Worm (Caenorhabditis elegans): ENCODE results near the gene olrn-1.
A peak's percentile ranks its signal among the peaks of the same experiment; 100 is the strongest.

The olrn-1 gene

DNA sequence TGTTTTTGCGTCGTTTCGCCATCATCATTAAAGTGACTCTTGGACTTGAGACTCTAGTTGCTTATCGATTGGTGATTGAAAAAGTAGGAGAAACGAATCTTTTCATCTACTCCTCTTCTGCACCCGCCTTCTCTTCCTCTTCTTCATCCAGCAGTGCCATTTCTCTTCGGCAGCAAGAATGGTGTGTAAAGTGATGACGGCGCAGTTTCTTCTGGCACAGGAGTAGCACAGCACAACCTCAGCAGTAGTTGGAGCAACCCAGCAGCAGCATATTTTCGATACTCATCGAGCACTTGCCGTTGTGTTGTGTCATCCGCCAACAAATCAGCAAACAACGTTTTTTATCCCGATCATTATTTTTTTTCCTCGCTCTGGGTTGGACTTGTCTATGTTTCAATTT, 38.0 kb downstream of the olrn-1 start:
- TF ChIP-seq fax-1 (tag; optimal IDR thresholded peaks at IDR 0.05): no peak
- peak; percentile 9 for TF ChIP-seq unc-55 (GFP tag; optimal IDR thresholded peaks at IDR 0.05)
- peak; percentile 53 for TF ChIP-seq ceh-18 (tag; optimal IDR thresholded peaks at IDR 0.05)

DNA sequence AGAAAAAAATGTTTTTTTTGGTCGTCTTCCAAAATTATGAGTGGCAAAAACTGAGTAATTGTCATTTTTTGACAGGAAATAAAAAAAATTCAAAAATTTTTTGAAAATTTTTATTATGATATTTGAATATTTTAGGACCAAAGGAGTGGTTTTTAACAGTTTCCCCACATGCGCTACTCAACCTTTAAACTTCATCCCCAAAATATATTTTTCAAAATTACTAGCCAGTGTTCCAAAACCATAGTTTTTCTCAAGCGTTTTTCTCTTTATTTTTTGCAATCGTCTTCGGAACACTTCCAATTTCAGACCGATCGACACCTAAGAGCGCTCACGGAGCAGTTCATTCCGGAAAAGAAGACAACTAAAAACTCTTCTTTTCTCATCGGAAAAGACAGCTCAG, 39.5 kb downstream of the olrn-1 start, which contains the start of gene K09A9.6:
Gene K09A9.6 (plus strand): TSS at position 301 of the 400 bp plus-strand sequence.
- TF ChIP-seq F13H6.1 (tag; optimal IDR thresholded peaks at IDR 0.05): no peak
- TF ChIP-seq hlh-6 (tag; optimal IDR thresholded peaks at IDR 0.05): no peak
- TF ChIP-seq ceh-30 (tag; optimal IDR thresholded peaks at IDR 0.05): no peak
- no peak for TF ChIP-seq fax-1 (tag; optimal IDR thresholded peaks at IDR 0.05)
- no peak for TF ChIP-seq tbx-7 (tag; optimal IDR thresholded peaks at IDR 0.05)
- no peak for TF ChIP-seq ceh-24 (tag; optimal IDR thresholded peaks at IDR 0.05)
- no peak for TF ChIP-seq hlh-30 (tag; optimal IDR thresholded peaks at IDR 0.05; ENCODE audit: insufficient read depth)

DNA sequence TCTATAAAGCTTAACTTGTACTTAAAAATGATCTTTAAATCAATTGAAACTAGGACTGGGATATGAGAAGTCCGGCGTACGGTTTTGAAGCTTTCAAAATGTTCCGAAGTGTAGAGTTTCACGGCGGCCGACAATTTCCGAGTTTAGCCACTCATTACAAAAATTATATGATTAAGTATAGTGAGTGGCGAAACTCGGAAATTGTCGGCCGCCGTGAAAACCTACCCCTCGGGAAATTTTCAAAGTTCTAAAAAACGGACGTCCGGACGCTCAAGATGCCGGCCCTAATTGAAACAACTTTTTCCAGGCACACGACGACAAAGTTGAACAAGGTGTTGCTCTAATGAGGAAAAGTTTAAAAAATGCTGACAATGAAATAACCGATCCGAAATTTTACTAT, 47.7 kb downstream of the olrn-1 start:
- TF ChIP-seq rnt-1 (tag; optimal IDR thresholded peaks at IDR 0.05) (no peak), npax-4 (tag; optimal IDR thresholded peaks at IDR 0.05) (no peak), hlh-6 (tag; optimal IDR thresholded peaks at IDR 0.05) (no peak), unc-86 (tag; optimal IDR thresholded peaks at IDR 0.05) (no peak), ztf-16 (tag; optimal IDR thresholded peaks at IDR 0.05) (no peak), lim-6 (tag; optimal IDR thresholded peaks at IDR 0.05) (no peak), pha-2 (tag; optimal IDR thresholded peaks at IDR 0.05) (no peak), eyg-1 (tag; optimal IDR thresholded peaks at IDR 0.05) (no peak), ets-4 (tag; optimal IDR thresholded peaks at IDR 0.05) (no peak), hlh-13 (GFP tag; optimal IDR thresholded peaks at IDR 0.05) (no peak), ceh-18 (tag; optimal IDR thresholded peaks at IDR 0.05) (no peak), Y22D7AL.16 (tag; optimal IDR thresholded peaks at IDR 0.05) (no peak), elt-2 (tag; optimal IDR thresholded peaks at IDR 0.05) (no peak)

DNA sequence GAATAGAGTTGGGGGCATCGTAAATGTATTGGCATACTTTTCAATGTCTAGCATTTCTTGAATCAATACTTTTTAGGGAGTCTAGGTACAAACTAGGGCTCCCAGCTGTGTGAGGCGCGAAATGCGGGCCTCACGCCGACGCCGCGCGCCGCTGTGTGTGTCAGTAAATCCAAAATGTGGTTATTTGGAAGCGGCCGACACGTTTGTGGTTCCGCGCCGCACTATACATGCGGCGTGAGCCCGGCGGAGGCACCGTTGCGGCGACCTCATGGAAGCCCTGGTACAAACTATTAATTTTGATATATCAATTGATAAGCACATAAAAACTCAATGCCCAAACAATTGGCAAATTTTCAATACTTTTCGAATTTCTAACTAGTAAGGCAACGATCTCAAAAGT, 48.7 kb downstream of the olrn-1 start:
- TF ChIP-seq odd-2 (tag; optimal IDR thresholded peaks at IDR 0.05) (no peak), dve-1 (tag; optimal IDR thresholded peaks at IDR 0.05) (no peak)

DNA sequence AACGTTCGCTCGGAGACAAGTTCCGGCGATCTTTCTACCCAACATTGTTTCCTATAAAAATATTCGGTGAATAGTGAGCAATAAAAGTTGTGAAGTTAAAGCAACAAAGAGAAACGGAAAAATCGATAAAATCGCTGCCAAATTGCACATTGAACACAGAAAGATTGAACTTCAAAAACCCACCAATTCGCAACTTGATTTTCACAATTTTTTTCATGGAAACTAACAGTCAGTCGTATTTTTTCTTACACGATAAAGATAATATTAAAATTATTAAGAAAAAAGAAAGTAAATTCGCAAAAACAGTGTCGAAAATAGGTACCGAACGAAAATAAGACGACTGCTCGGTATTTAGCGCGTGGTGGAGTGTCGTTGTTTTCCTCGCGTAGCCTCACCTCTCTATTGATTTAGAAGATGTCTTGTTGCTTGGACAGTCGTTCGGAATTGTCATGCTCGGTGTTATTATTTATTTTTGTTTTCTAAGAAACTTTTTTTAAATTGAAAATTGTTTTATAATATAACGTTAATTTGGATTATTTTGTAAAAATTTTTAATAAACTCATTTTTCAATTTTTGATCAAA, 53.0 kb downstream of the olrn-1 start, which contains the start of gene gas-1:
Gene gas-1 (minus strand): TSS at position 51 of the 582 bp plus-strand sequence.
- no peak for TF ChIP-seq pha-2 (tag; optimal IDR thresholded peaks at IDR 0.05)
- no peak for TF ChIP-seq npax-4 (tag; optimal IDR thresholded peaks at IDR 0.05)
- no peak for TF ChIP-seq syd-9 (tag; optimal IDR thresholded peaks at IDR 0.05)
- TF ChIP-seq T23F11.4 (GFP tag; optimal IDR thresholded peaks at IDR 0.05): no peak
- TF ChIP-seq K09A11.1 (tag; optimal IDR thresholded peaks at IDR 0.05; ENCODE audit: insufficient read depth): no peak
- no peak for TF ChIP-seq unc-3 (GFP tag; conservative IDR thresholded peaks at IDR 0.05)
- no peak for TF ChIP-seq unc-3 (tag; optimal IDR thresholded peaks at IDR 0.05)
- no peak for TF ChIP-seq ceh-14 (tag; optimal IDR thresholded peaks at IDR 0.05)
- TF ChIP-seq Y22D7AL.16 (tag; optimal IDR thresholded peaks at IDR 0.05): no peak
- no peak for TF ChIP-seq fax-1 (tag; optimal IDR thresholded peaks at IDR 0.05)
- no peak for TF ChIP-seq sox-2 (GFP tag; IDR thresholded peaks at IDR 0.05)
- TF ChIP-seq unc-86 (tag; optimal IDR thresholded peaks at IDR 0.05): no peak
- TF ChIP-seq unc-42 (tag; optimal IDR thresholded peaks at IDR 0.05): no peak
- no peak for TF ChIP-seq hlh-8 (tag; optimal IDR thresholded peaks at IDR 0.05)
- TF ChIP-seq hlh-6 (tag; optimal IDR thresholded peaks at IDR 0.05): no peak
- TF ChIP-seq dve-1 (tag; optimal IDR thresholded peaks at IDR 0.05): no peak
- no peak for TF ChIP-seq K02D7.2 (tag; optimal IDR thresholded peaks at IDR 0.05)

DNA sequence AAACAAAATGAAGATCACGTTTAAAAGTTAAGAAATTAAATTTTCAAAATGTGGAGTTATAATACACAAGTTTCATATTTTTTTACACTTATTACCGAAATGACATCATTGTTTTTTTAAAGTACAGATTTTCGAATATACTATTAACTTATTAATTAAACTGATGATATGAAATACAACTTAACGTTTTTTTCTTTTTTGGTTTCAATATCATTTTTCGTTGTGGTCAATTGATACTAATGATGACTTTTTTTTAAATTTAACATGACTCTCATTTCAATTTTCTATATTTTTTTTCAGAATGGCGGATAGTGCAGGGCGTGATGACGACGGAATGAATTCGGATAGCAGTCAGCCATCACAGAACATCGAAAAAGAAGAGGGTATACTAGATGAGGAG, 53.6 kb downstream of the olrn-1 start, which contains the start of gene usp-33:
Gene usp-33 (plus strand): TSS at position 301 of the 400 bp plus-strand sequence.
- no peak for TF ChIP-seq pqm-1 (tag; optimal IDR thresholded peaks at IDR 0.05)
- no peak for TF ChIP-seq F13H6.1 (tag; optimal IDR thresholded peaks at IDR 0.05)
- no peak for TF ChIP-seq nhr-11 (tag; optimal IDR thresholded peaks at IDR 0.05)
- no peak for TF ChIP-seq elt-2 (tag; optimal IDR thresholded peaks at IDR 0.05)
- TF ChIP-seq odd-2 (tag; optimal IDR thresholded peaks at IDR 0.05): no peak
- TF ChIP-seq dmd-4 (tag; optimal IDR thresholded peaks at IDR 0.05; ENCODE audit: borderline replicate concordance): no peak
- no peak for TF ChIP-seq ceh-18 (tag; optimal IDR thresholded peaks at IDR 0.05)
- no peak for TF ChIP-seq ceh-19 (GFP tag; optimal IDR thresholded peaks at IDR 0.05)
- TF ChIP-seq lim-6 (tag; optimal IDR thresholded peaks at IDR 0.05): no peak
- TF ChIP-seq elt-4 (tag; optimal IDR thresholded peaks at IDR 0.05): no peak
- TF ChIP-seq hlh-6 (tag; optimal IDR thresholded peaks at IDR 0.05): no peak
- TF ChIP-seq pag-3 (tag; optimal IDR thresholded peaks at IDR 0.05; ENCODE audit: borderline replicate concordance): no peak
- no peak for TF ChIP-seq hlh-15 (tag; optimal IDR thresholded peaks at IDR 0.05)
- TF ChIP-seq pax-1 (tag; optimal IDR thresholded peaks at IDR 0.05): no peak
- no peak for TF ChIP-seq ceh-6 (GFP tag; optimal IDR thresholded peaks at IDR 0.05)

Measured in whole organism, late embryonic.